Worm (Caenorhabditis elegans): ENCODE results near the gene Y44A6D.3.

DNA sequence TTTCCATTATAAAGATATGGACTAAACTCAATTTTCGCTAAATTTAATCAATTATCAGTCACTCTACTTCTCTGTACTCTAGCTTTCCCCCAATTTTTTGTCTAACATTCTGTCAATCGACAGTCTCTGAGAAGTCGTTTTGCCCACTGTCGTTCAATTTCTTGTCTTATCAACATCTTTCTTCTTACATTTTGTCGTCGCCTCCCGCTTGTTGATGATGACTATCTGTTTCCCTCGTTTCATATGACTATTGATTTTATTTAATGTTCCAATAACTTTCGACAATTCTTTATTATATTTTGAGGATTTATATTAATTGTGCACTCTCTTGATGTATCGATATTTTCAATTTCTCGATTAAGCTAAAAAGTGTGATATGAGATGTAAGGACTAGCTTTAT, 13.3 kb downstream of the Y44A6D.3 start:
- no peak for TF ChIP-seq hlh-8 (tag; optimal IDR thresholded peaks at IDR 0.05)
- no peak for TF ChIP-seq nhr-11 (tag; optimal IDR thresholded peaks at IDR 0.05)
- TF ChIP-seq hlh-6 (tag; optimal IDR thresholded peaks at IDR 0.05) = no peak
- TF ChIP-seq pha-4 (tag; optimal IDR thresholded peaks at IDR 0.05) = no peak
- no peak for TF ChIP-seq sox-4 (tag; optimal IDR thresholded peaks at IDR 0.05)
- no peak for TF ChIP-seq C08G9.2 (tag; optimal IDR thresholded peaks at IDR 0.05)
- TF ChIP-seq lin-11 (tag; optimal IDR thresholded peaks at IDR 0.05) = no peak
- no peak for TF ChIP-seq pat-9 (tag; optimal IDR thresholded peaks at IDR 0.05)
- TF ChIP-seq hlh-15 (tag; optimal IDR thresholded peaks at IDR 0.05) = no peak
- TF ChIP-seq fkh-10 (GFP tag; optimal IDR thresholded peaks at IDR 0.05) = no peak
